Fruit fly (Drosophila melanogaster) whole organism, embryonic: ENCODE measurements around the gene CG2712.

Source experiments
- CG10147 ChIP-seq: fragments of 200-800 bp; sonication (Bioruptor generic); optimal IDR thresholded peaks from 2 replicates; lab custom pipeline; 2019; ENCODE audit warnings: missing biosample characterization, mild to moderate bottlenecking, missing genetic modification characterization, moderate library complexity
- CG10431 ChIP-seq: fragments of 200-800 bp; sonication (Bioruptor generic); optimal IDR thresholded peaks from 3 replicates; lab custom pipeline; 2018; ENCODE audit warnings: missing biosample characterization, mild to moderate bottlenecking, missing genetic modification characterization
- CG11504 ChIP-seq: fragments of 200-800 bp; sonication (Bioruptor generic); optimal IDR thresholded peaks from 3 replicates; lab custom pipeline; 2019; ENCODE audit warnings: missing biosample characterization, mild to moderate bottlenecking, missing genetic modification characterization, moderate library complexity
- CG12155 ChIP-seq: fragments of 200-800 bp; sonication (Bioruptor generic); optimal IDR thresholded peaks from 3 replicates; lab custom pipeline; 2016; ENCODE audit warnings: missing biosample characterization, missing genetic modification characterization
- CG12391 ChIP-seq: fragments of 200-800 bp; sonication (Bioruptor generic); optimal IDR thresholded peaks from 3 replicates; lab custom pipeline; 2018; ENCODE audit warnings: missing biosample characterization, mild to moderate bottlenecking, missing genetic modification characterization, moderate library complexity
- CG12942 ChIP-seq: fragments of 200-800 bp; sonication (Bioruptor generic); optimal IDR thresholded peaks from 3 replicates; lab custom pipeline; 2016; ENCODE audit warnings: missing biosample characterization, missing genetic modification characterization
- CG1529 ChIP-seq: fragments of 200-800 bp; sonication (Bioruptor generic); optimal IDR thresholded peaks from 3 replicates; lab custom pipeline; 2018; ENCODE audit warnings: missing biosample characterization, missing genetic modification characterization
- CG17186 ChIP-seq: fragments of 200-800 bp; sonication (Bioruptor generic); optimal IDR thresholded peaks from 3 replicates; lab custom pipeline; 2017; ENCODE audit warnings: missing biosample characterization, missing genetic modification reagents, missing genetic modification characterization
- CG17612 ChIP-seq: fragments of 200-800 bp; sonication (Bioruptor generic); IDR thresholded peaks from 2 replicates; pipeline ENCODE4 v1.3.6; 2022; ENCODE audit warnings: missing biosample characterization, missing genetic modification characterization
- CG17912 ChIP-seq: fragments of 200-800 bp; sonication (Bioruptor generic); optimal IDR thresholded peaks from 2 replicates; lab custom pipeline; 2018; ENCODE audit warnings: missing biosample characterization, mild to moderate bottlenecking, missing genetic modification characterization
- CG2116 ChIP-seq: fragments of 200-800 bp; sonication (Bioruptor generic); optimal IDR thresholded peaks from 3 replicates; lab custom pipeline; 2018; ENCODE audit warnings: missing biosample characterization, mild to moderate bottlenecking, missing genetic modification characterization
- CG2120 ChIP-seq: fragments of 200-800 bp; sonication (Bioruptor generic); optimal IDR thresholded peaks from 3 replicates; lab custom pipeline; 2016; ENCODE audit warnings: missing biosample characterization, missing genetic modification characterization
- CG2678 ChIP-seq: fragments of 200-800 bp; sonication (Bioruptor generic); optimal IDR thresholded peaks from 3 replicates; lab custom pipeline; 2019; ENCODE audit warnings: missing biosample characterization, mild to moderate bottlenecking, missing genetic modification characterization, moderate library complexity
- CG30403 ChIP-seq: fragments of 200-800 bp; sonication (Bioruptor generic); optimal IDR thresholded peaks from 3 replicates; lab custom pipeline; 2016; ENCODE audit warnings: missing biosample characterization, missing genetic modification characterization
- CG31365 ChIP-seq: fragments of 200-800 bp; sonication (Bioruptor generic); optimal IDR thresholded peaks from 2 replicates; lab custom pipeline; 2018; ENCODE audit warnings: missing biosample characterization, mild to moderate bottlenecking, missing genetic modification characterization
- CG4404 ChIP-seq: fragments of 200-800 bp; sonication (Bioruptor generic); IDR thresholded peaks from 2 replicates; pipeline ENCODE4 v1.3.6; 2022; ENCODE audit warnings: missing biosample characterization, missing genetic modification characterization
- CG4617 ChIP-seq: fragments of 200-800 bp; sonication (Bioruptor generic); optimal IDR thresholded peaks from 3 replicates; lab custom pipeline; 2016; ENCODE audit warnings: missing biosample characterization, missing genetic modification characterization, borderline replicate concordance
- CG6254 ChIP-seq: fragments of 200-800 bp; sonication (Bioruptor generic); optimal IDR thresholded peaks from 3 replicates; lab custom pipeline; 2017; ENCODE audit warnings: mild to moderate bottlenecking, missing biosample characterization, missing genetic modification reagents, missing genetic modification characterization
- CG7372 ChIP-seq: fragments of 200-800 bp; sonication (Bioruptor generic); IDR thresholded peaks from 2 replicates; pipeline ENCODE4 v1.3.6; 2022; ENCODE audit warnings: missing biosample characterization, missing genetic modification characterization
- CG7839 ChIP-seq: fragments of 200-800 bp; sonication (Bioruptor generic); optimal IDR thresholded peaks from 3 replicates; lab custom pipeline; 2018; ENCODE audit warnings: missing biosample characterization, mild to moderate bottlenecking, missing genetic modification characterization, moderate library complexity
- CG8944 ChIP-seq: fragments of 200-800 bp; sonication (Bioruptor generic); optimal IDR thresholded peaks from 3 replicates; lab custom pipeline; 2016; ENCODE audit warnings: missing biosample characterization, missing genetic modification characterization
- CG9609 ChIP-seq: fragments of 200-800 bp; sonication (Bioruptor generic); optimal IDR thresholded peaks from 3 replicates; lab custom pipeline; 2016; ENCODE audit warnings: missing biosample characterization, missing genetic modification characterization
- CHES-1-like ChIP-seq: fragments of 200-800 bp; sonication (Bioruptor generic); optimal IDR thresholded peaks from 2 replicates; lab custom pipeline; 2016; ENCODE audit warnings: missing biosample characterization, missing genetic modification characterization
- Dip2 ChIP-seq: fragments of 200-800 bp; sonication (Bioruptor generic); IDR thresholded peaks from 2 replicates; pipeline ENCODE4 v1.3.6; 2022; ENCODE audit warnings: missing biosample characterization, missing genetic modification characterization
- ERR ChIP-seq: fragments of 200-800 bp; sonication (Bioruptor generic); optimal IDR thresholded peaks from 2 replicates; lab custom pipeline; 2016; ENCODE audit warnings: missing biosample characterization, missing genetic modification characterization
- Fer2 ChIP-seq: fragments of 200-800 bp; sonication (Bioruptor generic); optimal IDR thresholded peaks from 2 replicates; lab custom pipeline; 2018; ENCODE audit warnings: missing biosample characterization, mild to moderate bottlenecking, missing genetic modification characterization, moderate library complexity
- H15 ChIP-seq: fragments of 200-800 bp; sonication (Bioruptor generic); IDR thresholded peaks from 3 replicates; pipeline ENCODE4 v1.3.6; 2022; ENCODE audit warnings: missing biosample characterization, missing genetic modification characterization
- HLH3B ChIP-seq: fragments of 200-800 bp; sonication (Bioruptor generic); IDR thresholded peaks from 2 replicates; pipeline ENCODE4 v1.3.6; 2022; ENCODE audit warnings: missing biosample characterization, missing genetic modification characterization
- HLH54F ChIP-seq: fragments of 200-800 bp; sonication (Bioruptor generic); optimal IDR thresholded peaks from 3 replicates; lab custom pipeline; 2016; ENCODE audit warnings: missing biosample characterization, missing genetic modification characterization
- Hr78 ChIP-seq, 2 experiments: fragments of 200-800 bp in 1 of 2; fragments of >200 bp in 1 of 2; sonication (Bioruptor generic) in 1 of 2; optimal IDR thresholded peaks; 2 replicates each; lab custom pipeline; 2017 to 2019; ENCODE audit warnings: missing biosample characterization in 2 of 2, missing genetic modification characterization in 2 of 2, mild to moderate bottlenecking in 1 of 2, moderate library complexity in 1 of 2
- NFAT ChIP-seq: fragments of 200-800 bp; sonication (Bioruptor generic); IDR thresholded peaks from 2 replicates; pipeline ENCODE4 v1.3.6; 2022; ENCODE audit warnings: missing biosample characterization, missing genetic modification characterization
- Ptx1 ChIP-seq: fragments of 200-800 bp; sonication (Bioruptor generic); IDR thresholded peaks from 2 replicates; pipeline ENCODE4 v1.3.6; 2022; ENCODE audit warnings: missing biosample characterization, missing genetic modification characterization
- Sin3A ChIP-seq: fragments of >200 bp; optimal IDR thresholded peaks from 2 replicates; lab custom pipeline; 2018
- Ssrp ChIP-seq: fragments of 200-800 bp; sonication (Bioruptor generic); optimal IDR thresholded peaks from 2 replicates; lab custom pipeline; 2018; ENCODE audit warnings: missing biosample characterization, mild to moderate bottlenecking, missing genetic modification characterization, moderate library complexity
- Taf1 ChIP-seq: fragments of 200-800 bp; sonication (Bioruptor generic); IDR thresholded peaks from 2 replicates; pipeline ENCODE4 v1.3.6; 2022; ENCODE audit warnings: missing biosample characterization, missing genetic modification characterization
- Usf ChIP-seq: fragments of 200-800 bp; sonication (Bioruptor generic); optimal IDR thresholded peaks from 2 replicates; lab custom pipeline; 2017; ENCODE audit warnings: missing genotype, missing biosample characterization, missing genetic modification characterization
- ab ChIP-seq: fragments of 200-800 bp; sonication (Bioruptor generic); optimal IDR thresholded peaks from 2 replicates; lab custom pipeline; 2016; ENCODE audit warnings: missing biosample characterization, missing genetic modification characterization
- btn ChIP-seq: fragments of 200-800 bp; sonication (Bioruptor generic); optimal IDR thresholded peaks from 2 replicates; lab custom pipeline; 2016; ENCODE audit warnings: missing biosample characterization, missing genetic modification characterization
- dmrt99B ChIP-seq: fragments of 200-800 bp; sonication (Bioruptor generic); optimal IDR thresholded peaks from 2 replicates; lab custom pipeline; 2018; ENCODE audit warnings: missing biosample characterization, mild to moderate bottlenecking, missing genetic modification characterization, moderate library complexity
- ewg ChIP-seq: fragments of 200-800 bp; sonication (Bioruptor generic); optimal IDR thresholded peaks from 3 replicates; lab custom pipeline; 2017; ENCODE audit warnings: mild to moderate bottlenecking, missing biosample characterization, missing genetic modification reagents, missing genetic modification characterization
- fd102C ChIP-seq: fragments of 200-800 bp; sonication (Bioruptor generic); optimal IDR thresholded peaks from 2 replicates; lab custom pipeline; 2018; ENCODE audit warnings: missing biosample characterization, mild to moderate bottlenecking, missing genetic modification characterization, moderate library complexity
- gem ChIP-seq: fragments of 200-800 bp; sonication (Bioruptor generic); optimal IDR thresholded peaks from 2 replicates; lab custom pipeline; 2019; ENCODE audit warnings: missing biosample characterization, mild to moderate bottlenecking, missing genetic modification characterization, moderate library complexity
- hb ChIP-seq: fragments of 200-800 bp; sonication (Bioruptor generic); IDR thresholded peaks from 3 replicates; pipeline ENCODE4 v1.3.6; 2022; ENCODE audit warnings: missing biosample characterization, missing genetic modification characterization; ENCODE audit not compliant: partially characterized antibody
- ken ChIP-seq: fragments of 200-800 bp; sonication (Bioruptor generic); IDR thresholded peaks from 3 replicates; pipeline ENCODE4 v1.3.6; 2022; ENCODE audit warnings: missing biosample characterization, missing genetic modification characterization
- pan ChIP-seq, 4 experiments: fragments of >200 bp in 3 of 4; fragments of 200-800 bp in 1 of 4; sonication (Bioruptor generic) in 1 of 4; optimal IDR thresholded peaks in 3 of 4; IDR thresholded peaks in 1 of 4; 2 replicates each; pipeline versions ENCODE4 v1.3.6 to Lab custom; 2017 to 2022; ENCODE audit warnings: missing biosample characterization in 2 of 4, missing genetic modification characterization in 2 of 4, mixed read lengths in 1 of 4
- prd ChIP-seq, 3 experiments: fragments of >200 bp in 2 of 3; fragments of 200-800 bp in 1 of 3; sonication (Bioruptor generic) in 1 of 3; optimal IDR thresholded peaks in 2 of 3; IDR thresholded peaks in 1 of 3; 2 replicates in 2 of 3; 3 replicates in 1 of 3; pipeline versions ENCODE4 v1.3.6 to Lab custom; 2017 to 2022; ENCODE audit warnings: missing biosample characterization in 1 of 3, missing genetic modification characterization in 1 of 3
- row ChIP-seq: fragments of 200-800 bp; sonication (Bioruptor generic); IDR thresholded peaks from 3 replicates; pipeline ENCODE4 v1.3.6; 2022; ENCODE audit warnings: missing biosample characterization, missing genetic modification characterization
- sim ChIP-seq: fragments of 200-800 bp; sonication (Bioruptor generic); IDR thresholded peaks from 2 replicates; pipeline ENCODE4 v1.3.6; 2022; ENCODE audit warnings: missing biosample characterization, missing genetic modification characterization
- slbo ChIP-seq: fragments of 200-800 bp; sonication (Bioruptor generic); IDR thresholded peaks from 2 replicates; pipeline ENCODE4 v1.3.6; 2022; ENCODE audit warnings: missing biosample characterization, missing genetic modification characterization
- toy ChIP-seq: fragments of 200-800 bp; sonication (Bioruptor generic); IDR thresholded peaks from 2 replicates; pipeline ENCODE4 v1.3.6; 2022; ENCODE audit warnings: missing biosample characterization, missing genetic modification characterization

Gene CG2712

DNA sequence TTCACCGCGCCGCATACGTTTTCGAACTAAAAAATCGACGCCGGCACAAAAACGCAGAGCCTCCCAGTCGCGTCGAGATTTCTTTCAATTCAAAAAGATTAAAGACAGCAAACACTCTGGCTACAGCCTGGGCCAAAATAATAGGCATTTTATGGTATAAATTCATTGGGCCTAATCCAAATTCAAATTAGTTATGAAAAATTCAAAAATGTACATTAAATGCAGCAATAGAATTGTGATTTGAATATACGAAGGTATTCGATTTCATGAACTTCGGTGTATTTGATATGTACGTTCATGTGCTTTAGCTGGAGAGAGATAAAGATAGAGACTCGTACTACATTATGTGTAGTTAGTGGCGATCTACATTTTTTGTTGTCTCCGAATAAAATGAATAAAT lies 11.8 kb downstream of the CG2712 start, which contains the start of gene Syx4 (continued):
- TF ChIP-seq CG10147 (GFP tag; lab: Kevin White, UChicago) (peak; percentile 88), CG7372 (GFP tag; lab: Robert Waterston, UW) (peak; percentile 83), CG31365 (tag; lab: Kevin White, UChicago) (peak; percentile 84), CG12155 (GFP tag; lab: Kevin White, UChicago) (peak; percentile 82), HLH54F (peak; percentile 90), CHES-1-like (peak; percentile 91), Hr78 (GFP tag; optimal IDR thresholded peaks at IDR 0.05; lab: Kevin White, UChicago) (peak in 1 of 2 experiments; percentile 53), ken (peak; percentile 88), CG17612 (GFP tag; lab: Robert Waterston, UW) (peak; percentile 67), toy (GFP tag; lab: Robert Waterston, UW) (peak; percentile 73), CG17186 (GFP tag; lab: Kevin White, UChicago) (no peak), ewg (GFP tag; lab: Kevin White, UChicago) (peak; percentile 71), ab (GFP tag; lab: Kevin White, UChicago) (peak; percentile 46), CG12391 (tag; lab: Kevin White, UChicago) (peak; percentile 93), CG4617 (peak; percentile 46), NFAT (peak; percentile 85), CG30403 (GFP tag; lab: Kevin White, UChicago) (peak; percentile 88), CG12942 (GFP tag; lab: Kevin White, UChicago) (peak; percentile 80), Ptx1 (GFP tag; lab: Robert Waterston, UW) (peak; percentile 87), HLH3B (GFP tag; lab: Robert Waterston, UW) (peak; percentile 89), ERR (GFP tag; lab: Kevin White, UChicago) (peak; percentile 81), CG6254 (GFP tag; lab: Kevin White, UChicago) (peak; percentile 67), Usf (GFP tag; lab: Kevin White, UChicago) (peak; percentile 71), CG4404 (peak; percentile 36; the same call in 1 of the 2 replicates), CG1529 (GFP tag; lab: Kevin White, UChicago) (peak; percentile 73), H15 (GFP tag; lab: Robert Waterston, UW) (peak; percentile 77), Sin3A (lab: Kevin White, UChicago) (no peak)
- TF ChIP-seq, all 482 proteins: peak for 401

dm6 chrX:2749693-2750092 lies 17.4 kb downstream of the CG2712 start:
- TF ChIP-seq CG17912 (GFP tag; lab: Kevin White, UChicago): no peak
- TF ChIP-seq CG2116 (GFP tag; lab: Kevin White, UChicago): no peak
- no peak for TF ChIP-seq Dip2 (GFP tag; lab: Robert Waterston, UW)
- peak; percentile 21 for TF ChIP-seq gem (tag; lab: Kevin White, UChicago)
- TF ChIP-seq CG2678: peak; percentile 35
- no peak for TF ChIP-seq Ssrp
- TF ChIP-seq sim (GFP tag; lab: Robert Waterston, UW): no peak
- no peak for TF ChIP-seq CG8944 (GFP tag; lab: Kevin White, UChicago)
- TF ChIP-seq slbo: peak; percentile 52; the same call in 1 of the 2 replicates
- no peak for TF ChIP-seq pan (optimal IDR thresholded peaks at IDR 0.05; lab: Kevin White, UChicago)
- peak in 1 of 2 experiments; percentile 37 for TF ChIP-seq pan (GFP tag; optimal IDR thresholded peaks at IDR 0.05 in 1 of 2, IDR thresholded peaks at IDR 0.05 in 1 of 2)
- no peak for TF ChIP-seq CG9609 (GFP tag; lab: Kevin White, UChicago)
- TF ChIP-seq CG10431 (GFP tag; lab: Kevin White, UChicago): no peak
- no peak for TF ChIP-seq Fer2
- no peak for TF ChIP-seq fd102C (GFP tag; lab: Kevin White, UChicago)
- TF ChIP-seq Taf1 (GFP tag; lab: Robert Waterston, UW): no peak
- TF ChIP-seq CG2120 (GFP tag; lab: Kevin White, UChicago): peak; percentile 48
- no peak for TF ChIP-seq btn (GFP tag; lab: Kevin White, UChicago)
- no peak for TF ChIP-seq hb (GFP tag; lab: Robert Waterston, UW)
- no peak for TF ChIP-seq prd (optimal IDR thresholded peaks at IDR 0.05; lab: Kevin White, UChicago)
- 0 out of 3 replicates have a peak, but pooled peaks have one; percentile 20 for TF ChIP-seq prd (GFP tag; IDR thresholded peaks at IDR 0.05; lab: Robert Waterston, UW)
- peak; percentile 19 for TF ChIP-seq CG7839 (tag; lab: Kevin White, UChicago)
- TF ChIP-seq CG11504 (tag; lab: Kevin White, UChicago): peak; percentile 38
- peak; percentile 23 for TF ChIP-seq dmrt99B (tag; lab: Kevin White, UChicago)
- peak; percentile 49 for TF ChIP-seq row (GFP tag; lab: Robert Waterston, UW)
